Worm (Caenorhabditis elegans): ENCODE results near the gene pdi-6.

Gene pdi-6

ce11 chrX:7033716-7034270 is 34.6 kb downstream of the pdi-6 start:
- no peak for TF ChIP-seq K02D7.2 (tag; optimal IDR thresholded peaks at IDR 0.05)
- no peak for TF ChIP-seq hlh-8 (tag; optimal IDR thresholded peaks at IDR 0.05)
- TF ChIP-seq F13H6.1 (tag; optimal IDR thresholded peaks at IDR 0.05): no peak
- no peak for TF ChIP-seq npax-4 (tag; optimal IDR thresholded peaks at IDR 0.05)
- TF ChIP-seq unc-55 (GFP tag; optimal IDR thresholded peaks at IDR 0.05): no peak
- TF ChIP-seq pha-2 (tag; optimal IDR thresholded peaks at IDR 0.05): no peak
- no peak for TF ChIP-seq syd-9 (tag; optimal IDR thresholded peaks at IDR 0.05)
- no peak for TF ChIP-seq fax-1 (tag; optimal IDR thresholded peaks at IDR 0.05)
- no peak for TF ChIP-seq madf-2 (tag; optimal IDR thresholded peaks at IDR 0.05)
- TF ChIP-seq ceh-19 (GFP tag; optimal IDR thresholded peaks at IDR 0.05): no peak
- no peak for TF ChIP-seq ceh-14 (tag; optimal IDR thresholded peaks at IDR 0.05)

ce11 chrX:7028836-7029235 is 39.5 kb downstream of the pdi-6 start, which contains the start of gene flp-26:
Gene flp-26, plus strand, starts transcription at chrX:7029136.
- TF ChIP-seq F13H6.1 (tag; optimal IDR thresholded peaks at IDR 0.05): no peak
- no peak for TF ChIP-seq fkh-10 (GFP tag; optimal IDR thresholded peaks at IDR 0.05)
- TF ChIP-seq ets-4 (tag; optimal IDR thresholded peaks at IDR 0.05): no peak
- TF ChIP-seq che-1 (tag; optimal IDR thresholded peaks at IDR 0.05): no peak
- no peak for TF ChIP-seq pros-1 (tag; optimal IDR thresholded peaks at IDR 0.05)
- no peak for TF ChIP-seq sox-2 (GFP tag; IDR thresholded peaks at IDR 0.05)

DNA sequence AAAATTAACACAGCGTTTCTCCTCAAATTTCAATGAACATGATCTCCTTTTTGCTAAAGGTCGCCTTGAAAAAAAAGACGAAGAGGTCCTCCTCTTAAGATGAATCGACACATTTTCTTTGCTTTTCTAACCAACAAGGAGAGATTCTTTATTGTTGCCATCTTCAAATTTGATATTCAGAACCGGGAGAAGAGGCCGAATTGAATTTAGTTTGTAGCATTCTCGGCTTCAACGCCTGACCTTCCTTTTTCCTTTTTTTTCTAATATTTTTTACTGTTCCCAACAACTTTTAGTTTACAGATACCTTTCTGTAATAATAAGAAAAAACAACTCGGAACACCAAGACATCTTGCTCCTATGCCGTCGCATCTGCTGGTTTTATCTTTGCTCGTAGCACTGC is 48.6 kb downstream of the pdi-6 start, which contains the start of gene cah-5:
TSS of gene cah-5 (plus strand) at position 301 of the 400 bp plus-strand sequence.
- TF ChIP-seq K02D7.2 (tag; optimal IDR thresholded peaks at IDR 0.05) (no peak), nhr-232 (tag; optimal IDR thresholded peaks at IDR 0.05) (no peak), sox-4 (tag; optimal IDR thresholded peaks at IDR 0.05) (no peak), hlh-13 (GFP tag; optimal IDR thresholded peaks at IDR 0.05) (no peak), ttx-3 (tag; optimal IDR thresholded peaks at IDR 0.05) (no peak), ceh-6 (GFP tag; optimal IDR thresholded peaks at IDR 0.05) (no peak), fkh-6 (tag; optimal IDR thresholded peaks at IDR 0.05) (no peak), pag-3 (tag; optimal IDR thresholded peaks at IDR 0.05; ENCODE audit: borderline replicate concordance) (no peak), C38D4.7 (GFP tag; optimal IDR thresholded peaks at IDR 0.05) (no peak), elt-4 (tag; optimal IDR thresholded peaks at IDR 0.05) (no peak)

Measured in whole organism, late embryonic.